Fruit fly (Drosophila melanogaster): ENCODE measurements around the gene CG6834.

CG6834 gene

DNA sequence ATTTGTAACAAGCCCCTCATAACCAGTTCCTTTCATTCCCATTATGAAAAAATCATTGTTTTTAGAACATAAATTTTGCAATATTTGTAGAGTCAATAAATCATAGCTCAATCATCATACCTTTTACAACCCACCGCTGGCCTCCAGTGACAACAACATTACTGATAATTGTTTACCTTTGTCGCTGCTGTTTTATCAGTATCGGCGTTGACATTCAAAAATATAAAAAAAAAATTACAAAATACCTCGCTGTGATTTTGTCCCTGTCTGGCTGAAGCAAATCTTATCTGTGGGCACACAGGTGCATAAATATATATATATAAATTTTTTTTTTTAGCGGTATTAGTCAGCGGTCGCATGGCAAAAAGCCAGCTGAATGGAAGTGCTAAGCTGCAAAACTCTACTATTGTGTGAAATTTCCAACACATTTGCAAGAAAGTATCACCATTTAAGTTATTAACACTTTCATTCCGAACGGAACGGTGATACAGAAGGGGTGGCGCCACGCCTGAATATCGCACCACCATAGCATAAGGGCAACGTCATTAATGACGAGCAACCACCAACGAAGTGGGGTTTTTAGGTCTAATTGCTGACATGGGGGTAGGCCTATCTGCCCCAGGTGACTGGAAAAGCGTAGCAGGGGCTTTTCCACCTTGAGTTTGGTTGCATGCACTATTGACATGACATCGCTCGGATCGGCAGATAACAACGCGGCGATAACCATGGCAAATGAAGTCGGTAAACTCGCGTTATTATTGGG, 21.8 kb downstream of the CG6834 start (continued):
- TF ChIP-seq Ada2b (GFP tag; IDR thresholded peaks at IDR 0.05) (no peak), CG8944 (GFP tag; optimal IDR thresholded peaks at IDR 0.05) (no peak), Eip74EF (GFP tag; optimal IDR thresholded peaks at IDR 0.05) (no peak), CG14014 (GFP tag; IDR thresholded peaks at IDR 0.05) (no peak), CG3065 (GFP tag; optimal IDR thresholded peaks at IDR 0.05) (no peak), CG8924 (tag; optimal IDR thresholded peaks at IDR 0.05) (no peak), yki (optimal IDR thresholded peaks at IDR 0.05) (no peak), NC2β (GFP tag; optimal IDR thresholded peaks at IDR 0.05) (no peak), NFAT (GFP tag; IDR thresholded peaks at IDR 0.05) (no peak), CG6791 (GFP tag; IDR thresholded peaks at IDR 0.05; ENCODE audit: partially characterized antibody) (no peak), Hr51 (GFP tag; optimal IDR thresholded peaks at IDR 0.05) (no peak), CG15073 (GFP tag; optimal IDR thresholded peaks at IDR 0.05) (no peak), zen (tag; optimal IDR thresholded peaks at IDR 0.05) (no peak), tin (GFP tag; optimal IDR thresholded peaks at IDR 0.05) (no peak), ATbp (GFP tag; optimal IDR thresholded peaks at IDR 0.05) (no peak), rib (GFP tag; IDR thresholded peaks at IDR 0.05) (no peak), CG7372 (GFP tag; IDR thresholded peaks at IDR 0.05) (no peak), gcm (GFP tag; optimal IDR thresholded peaks at IDR 0.05) (no peak), sens-2 (GFP tag; IDR thresholded peaks at IDR 0.05) (0 out of 2 replicates have a peak, but pooled peaks have one; percentile 21), CG5180 (GFP tag; optimal IDR thresholded peaks at IDR 0.05) (no peak), CG1602 (GFP tag; optimal IDR thresholded peaks at IDR 0.05) (no peak), CG7745 (tag; optimal IDR thresholded peaks at IDR 0.05) (no peak), row (GFP tag; IDR thresholded peaks at IDR 0.05) (no peak), CG3995 (GFP tag; optimal IDR thresholded peaks at IDR 0.05) (no peak), CG34224 (GFP tag; IDR thresholded peaks at IDR 0.05; ENCODE audit: partially characterized antibody) (no peak), CG17361 (GFP tag; IDR thresholded peaks at IDR 0.05) (no peak), CG15696 (tag; optimal IDR thresholded peaks at IDR 0.05) (no peak), chm (GFP tag; IDR thresholded peaks at IDR 0.05) (no peak), CG10543 (GFP tag; optimal IDR thresholded peaks at IDR 0.05) (peak; percentile 25), CG1233 (GFP tag; optimal IDR thresholded peaks at IDR 0.05) (no peak), CG3726 (GFP tag; IDR thresholded peaks at IDR 0.05) (no peak), CG11093 (GFP tag; IDR thresholded peaks at IDR 0.05) (no peak), Atf6 (GFP tag; IDR thresholded peaks at IDR 0.05) (no peak), lola (GFP tag; optimal IDR thresholded peaks at IDR 0.05) (no peak), CG1832 (GFP tag; optimal IDR thresholded peaks at IDR 0.05) (no peak), CG9215 (GFP tag; IDR thresholded peaks at IDR 0.05) (no peak), CG15514 (GFP tag; optimal IDR thresholded peaks at IDR 0.05) (peak; percentile 38), CG13894 (tag; optimal IDR thresholded peaks at IDR 0.05) (peak; percentile 11), CG5953 (GFP tag; IDR thresholded peaks at IDR 0.05) (no peak), prd (optimal IDR thresholded peaks at IDR 0.05) (no peak), prd (GFP tag; IDR thresholded peaks at IDR 0.05) (no peak), hkb (optimal IDR thresholded peaks at IDR 0.05) (no peak), hkb (GFP tag; IDR thresholded peaks at IDR 0.05) (no peak), Aef1 (GFP tag; IDR thresholded peaks at IDR 0.05) (no peak), Fer1 (GFP tag; optimal IDR thresholded peaks at IDR 0.05) (peak; percentile 39), CG4404 (GFP tag; IDR thresholded peaks at IDR 0.05) (no peak), CG30403 (GFP tag; optimal IDR thresholded peaks at IDR 0.05) (no peak), CG18476 (GFP tag; optimal IDR thresholded peaks at IDR 0.05) (peak; percentile 32), Side (GFP tag; optimal IDR thresholded peaks at IDR 0.05) (no peak), Dfd (GFP tag; optimal IDR thresholded peaks at IDR 0.05) (no peak), crc (GFP tag; optimal IDR thresholded peaks at IDR 0.05) (no peak)
